Fruit fly (Drosophila melanogaster): ENCODE data around the gene CG9121.

Gene CG9121

dm6 chr2L:5043495-5044146 lies 7.2 kb downstream of the CG9121 start (continued):
- no peak for TF ChIP-seq her (GFP tag; optimal IDR thresholded peaks at IDR 0.05)
- TF ChIP-seq HLH3B (GFP tag; IDR thresholded peaks at IDR 0.05), result peak; percentile 43; the same call in 1 of the 2 replicates
- no peak for TF ChIP-seq ac (GFP tag; optimal IDR thresholded peaks at IDR 0.05)
- TF ChIP-seq Sox102F (GFP tag; optimal IDR thresholded peaks at IDR 0.05), result peak; percentile 54
- no peak for TF ChIP-seq ato (GFP tag; IDR thresholded peaks at IDR 0.05; ENCODE audit: partially characterized antibody)
- peak; percentile 56; the same call in 1 of the 3 replicates for TF ChIP-seq CG34422 (GFP tag; IDR thresholded peaks at IDR 0.05)
- TF ChIP-seq zen (tag; optimal IDR thresholded peaks at IDR 0.05), result no peak
- peak; percentile 4 for TF ChIP-seq fu2 (GFP tag; optimal IDR thresholded peaks at IDR 0.05)
- TF ChIP-seq CG17385 (GFP tag; optimal IDR thresholded peaks at IDR 0.05), result peak; percentile 21
- TF ChIP-seq tgo (GFP tag; IDR thresholded peaks at IDR 0.05), result peak; percentile 49; the same call in 2 of the 3 replicates
- TF ChIP-seq CG11085 (GFP tag; IDR thresholded peaks at IDR 0.05), result no peak
- TF ChIP-seq Asciz (GFP tag; optimal IDR thresholded peaks at IDR 0.05), result peak; percentile 2
- peak; percentile 48 for TF ChIP-seq CG30403 (GFP tag; optimal IDR thresholded peaks at IDR 0.05)
- TF ChIP-seq CG1529 (GFP tag; optimal IDR thresholded peaks at IDR 0.05), result peak; percentile 13
- no peak for TF ChIP-seq CG33213 (GFP tag; optimal IDR thresholded peaks at IDR 0.05)
- TF ChIP-seq grau (tag; optimal IDR thresholded peaks at IDR 0.05), result peak; percentile 32
- TF ChIP-seq sens (GFP tag), result peak; percentile 47
- TF ChIP-seq CG11456 (GFP tag; IDR thresholded peaks at IDR 0.05), result peak; percentile 78
- TF ChIP-seq Deaf1 (tag; optimal IDR thresholded peaks at IDR 0.05), result no peak
- peak; percentile 65 for TF ChIP-seq ranshi (GFP tag; IDR thresholded peaks at IDR 0.05)
- peak; percentile 55 for TF ChIP-seq CG14441 (GFP tag; IDR thresholded peaks at IDR 0.05)
- peak; percentile 41 for TF ChIP-seq CG30431 (GFP tag; optimal IDR thresholded peaks at IDR 0.05)
- peak; percentile 25; the same call in 1 of the 3 replicates for TF ChIP-seq Aef1 (GFP tag; IDR thresholded peaks at IDR 0.05)
- peak; percentile 7 for TF ChIP-seq maf-S (GFP tag; optimal IDR thresholded peaks at IDR 0.05)
- TF ChIP-seq chinmo (GFP tag; IDR thresholded peaks at IDR 0.05; ENCODE audit: partially characterized antibody), result 0 out of 4 replicates have a peak, but pooled peaks have one; percentile 40
- peak; percentile 55 for TF ChIP-seq CG2678 (tag; optimal IDR thresholded peaks at IDR 0.05)
- TF ChIP-seq seq (GFP tag; IDR thresholded peaks at IDR 0.05), result peak; percentile 57
- no peak for TF ChIP-seq salm (tag; optimal IDR thresholded peaks at IDR 0.05)
- TF ChIP-seq CG6813 (GFP tag; optimal IDR thresholded peaks at IDR 0.05), result peak; percentile 2
- TF ChIP-seq hth (optimal IDR thresholded peaks at IDR 0.05), result no peak
- peak; percentile 64 for TF ChIP-seq Hr3 (GFP tag; optimal IDR thresholded peaks at IDR 0.05)
- TF ChIP-seq pnt (GFP tag; optimal IDR thresholded peaks at IDR 0.05), result peak; percentile 1
- TF ChIP-seq stwl (tag; optimal IDR thresholded peaks at IDR 0.05), result no peak
- TF ChIP-seq CG6654 (GFP tag; optimal IDR thresholded peaks at IDR 0.05), result no peak
- TF ChIP-seq Gug (GFP tag; IDR thresholded peaks at IDR 0.05), result peak; percentile 70
- peak; percentile 22 for TF ChIP-seq Chrac-16 (GFP tag; optimal IDR thresholded peaks at IDR 0.05)
- peak; percentile 43 for TF ChIP-seq lbe (GFP tag; optimal IDR thresholded peaks at IDR 0.05)
- TF ChIP-seq B-H2 (GFP tag; optimal IDR thresholded peaks at IDR 0.05), result no peak
- TF ChIP-seq CG1603 (tag; optimal IDR thresholded peaks at IDR 0.05), result peak; percentile 25
- peak; percentile 30 for TF ChIP-seq CG8944 (GFP tag; optimal IDR thresholded peaks at IDR 0.05)
- peak; percentile 46 for TF ChIP-seq CG13775 (GFP tag; optimal IDR thresholded peaks at IDR 0.05)
- TF ChIP-seq Tbp (GFP tag; optimal IDR thresholded peaks at IDR 0.05), result no peak
- TF ChIP-seq CG8388 (GFP tag; optimal IDR thresholded peaks at IDR 0.05), result peak; percentile 27
- no peak for TF ChIP-seq NC2α (GFP tag; optimal IDR thresholded peaks at IDR 0.05)
- no peak for TF ChIP-seq p53 (GFP tag; optimal IDR thresholded peaks at IDR 0.05)
- peak; percentile 8 for TF ChIP-seq CG12769 (tag; optimal IDR thresholded peaks at IDR 0.05)
- peak; percentile 52 for TF ChIP-seq CoRest (tag; optimal IDR thresholded peaks at IDR 0.05)
- TF ChIP-seq tin (GFP tag; optimal IDR thresholded peaks at IDR 0.05), result peak; percentile 28
- TF ChIP-seq CG8924 (tag; optimal IDR thresholded peaks at IDR 0.05), result peak; percentile 4
- peak; percentile 50; the same call in 2 of the 3 replicates for TF ChIP-seq CG14050 (GFP tag; IDR thresholded peaks at IDR 0.05)

Data from whole organism, embryonic.